Fruit fly (Drosophila melanogaster): ENCODE measurements around the gene BicC.

Gene BicC

dm6 chr2L:16041727-16042126 is at the start of gene BicC, which contains the start of gene CG45084:
Gene BicC (plus strand): TSS chr2L:16042047.
Gene CG45084 (plus strand): TSS chr2L:16042047.
- TF ChIP-seq CTCF (optimal IDR thresholded peaks at IDR 0.05) = no peak

DNA sequence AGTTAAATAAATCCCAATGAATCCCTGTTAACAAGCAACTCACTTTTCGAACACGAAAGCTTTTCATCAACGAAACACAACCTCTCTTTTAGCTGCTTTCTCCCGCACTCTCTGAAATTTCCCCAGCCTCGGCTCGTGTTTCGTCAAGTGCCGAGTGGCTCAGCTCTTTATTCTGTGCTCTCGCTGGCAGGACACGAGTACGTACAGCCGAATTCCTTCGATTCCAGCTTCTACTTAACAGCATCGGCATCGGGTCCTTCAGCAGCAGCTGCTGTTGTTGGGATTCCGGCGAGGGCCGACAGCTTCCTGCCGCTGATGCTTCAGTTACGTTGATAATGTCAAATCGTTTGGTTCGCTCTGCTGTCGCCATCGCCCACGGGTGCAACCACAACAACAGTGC is 41.6 kb upstream of the BicC start, which contains the start of gene beat-Ic:
Gene beat-Ic, plus strand, starts transcription at position 93 of the 400 bp plus-strand sequence.
- TF ChIP-seq CTCF (optimal IDR thresholded peaks at IDR 0.05) = no peak
- TF ChIP-seq CG8478 (optimal IDR thresholded peaks at IDR 0.05) = no peak

dm6 chr2L:16003541-16003940 is 38.3 kb upstream of the BicC start, which contains the start of gene CG34167:
Gene CG34167 (minus strand): TSS chr2L:16003641.
- TF ChIP-seq CG8478 (optimal IDR thresholded peaks at IDR 0.05) (no peak), CTCF (optimal IDR thresholded peaks at IDR 0.05) (no peak)

DNA sequence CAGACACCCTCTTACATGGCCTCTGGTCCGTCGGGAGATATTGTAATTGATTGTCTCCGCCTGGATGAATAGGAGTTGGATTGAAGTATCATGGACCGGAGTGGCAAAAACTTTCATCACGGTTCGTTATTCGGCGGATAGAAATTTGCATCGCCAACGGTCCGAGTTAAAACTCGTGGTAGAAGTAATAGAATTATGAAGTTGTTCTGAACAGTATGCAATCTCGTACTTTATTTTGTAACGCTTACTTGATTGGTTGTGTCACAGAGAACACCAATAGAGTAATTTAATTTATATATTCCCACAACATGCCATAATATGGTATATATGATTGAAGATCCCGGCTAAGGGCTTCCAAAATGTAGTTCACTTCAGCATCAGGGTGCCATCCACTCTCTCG is 37.8 kb upstream of the BicC start, which contains the start of the genes CG13245 and CG43816:
Gene CG13245, plus strand, starts transcription at position 301 of the 400 bp plus-strand sequence.
Gene CG43816, plus strand, starts transcription at position 301 of the 400 bp plus-strand sequence.
- TF ChIP-seq CTCF (optimal IDR thresholded peaks at IDR 0.05) (no peak), CG8478 (optimal IDR thresholded peaks at IDR 0.05) (no peak)

dm6 chr2L:16006179-16006578 is 35.7 kb upstream of the BicC start, which contains the start of gene CG31820:
Gene CG31820 (minus strand): TSS chr2L:16006279.
- TF ChIP-seq CTCF (optimal IDR thresholded peaks at IDR 0.05) (no peak), CG8478 (optimal IDR thresholded peaks at IDR 0.05) (no peak)

DNA sequence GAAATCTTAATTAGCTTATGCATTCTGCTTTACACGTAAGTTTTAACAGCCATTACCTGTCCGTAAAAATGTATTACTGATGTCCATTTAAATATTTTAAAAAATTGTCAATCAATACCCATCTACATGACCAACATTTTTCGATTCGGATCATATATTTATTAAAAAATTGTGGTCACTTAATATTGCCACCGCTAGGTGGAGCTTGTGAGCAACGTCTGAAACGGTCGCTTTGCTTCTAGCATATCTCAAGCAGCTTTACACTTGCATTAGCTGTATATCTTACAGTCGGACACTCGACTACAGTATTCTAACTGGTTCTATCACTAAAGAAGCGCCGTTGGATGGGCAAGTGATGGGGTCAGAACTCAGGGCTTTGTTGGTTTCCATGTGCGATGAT is 15.2 kb upstream of the BicC start:
- TF ChIP-seq CG8478 (optimal IDR thresholded peaks at IDR 0.05) (no peak), CTCF (optimal IDR thresholded peaks at IDR 0.05) (peak; percentile 17 to 59)

DNA sequence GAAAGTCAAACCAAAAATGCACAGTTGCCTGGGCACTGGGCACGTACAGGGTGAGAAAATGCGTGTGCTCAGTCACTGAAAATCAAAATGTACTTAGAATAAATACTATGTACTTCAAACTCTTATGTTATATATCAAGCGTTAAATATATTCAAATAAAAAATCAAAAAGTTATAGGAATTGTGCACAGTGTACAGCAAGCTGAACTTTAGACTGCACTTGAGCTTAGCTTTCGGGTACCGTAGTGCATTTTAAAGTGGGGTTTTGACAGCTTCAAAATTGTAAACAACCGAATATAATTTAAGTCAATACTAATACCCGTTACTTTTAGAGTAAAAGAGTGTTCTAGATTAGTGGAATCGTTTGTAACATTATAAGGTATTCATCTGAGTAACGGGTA is 1.6 kb upstream of the BicC start:
- TF ChIP-seq CG8478 (optimal IDR thresholded peaks at IDR 0.05) (no peak), CTCF (optimal IDR thresholded peaks at IDR 0.05) (no peak)

dm6 chr2L:16042385-16043071 is 681 bp downstream of the BicC start:
- TF ChIP-seq CTCF (optimal IDR thresholded peaks at IDR 0.05) = no peak
- TF ChIP-seq CG8478 (optimal IDR thresholded peaks at IDR 0.05) = no peak

DNA sequence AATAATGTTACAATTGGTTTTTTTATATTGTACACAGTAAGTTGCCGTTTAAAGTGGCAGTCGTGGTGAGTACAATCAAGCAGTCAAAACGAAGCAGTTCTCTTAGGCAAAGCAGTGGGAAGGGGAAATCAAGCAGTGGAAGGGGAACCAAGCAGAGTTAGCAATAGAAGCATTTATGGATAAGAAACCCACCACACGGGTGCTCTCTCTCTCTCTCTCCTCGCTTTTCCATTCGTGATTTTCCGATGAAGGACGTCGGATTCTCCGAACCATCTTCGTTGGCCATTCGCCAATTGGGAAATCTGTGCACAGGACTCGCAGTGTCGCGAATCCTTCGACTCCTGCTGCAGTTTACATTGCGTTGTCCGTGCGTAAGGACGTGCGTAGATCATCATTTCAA is 7.8 kb downstream of the BicC start, which contains the start of gene beat-Ia:
Gene beat-Ia, plus strand, starts transcription at position 319 of the 400 bp plus-strand sequence.
- TF ChIP-seq CTCF (optimal IDR thresholded peaks at IDR 0.05) (peak in 1 of 2 experiments; percentile 46), CG8478 (optimal IDR thresholded peaks at IDR 0.05) (no peak)

DNA sequence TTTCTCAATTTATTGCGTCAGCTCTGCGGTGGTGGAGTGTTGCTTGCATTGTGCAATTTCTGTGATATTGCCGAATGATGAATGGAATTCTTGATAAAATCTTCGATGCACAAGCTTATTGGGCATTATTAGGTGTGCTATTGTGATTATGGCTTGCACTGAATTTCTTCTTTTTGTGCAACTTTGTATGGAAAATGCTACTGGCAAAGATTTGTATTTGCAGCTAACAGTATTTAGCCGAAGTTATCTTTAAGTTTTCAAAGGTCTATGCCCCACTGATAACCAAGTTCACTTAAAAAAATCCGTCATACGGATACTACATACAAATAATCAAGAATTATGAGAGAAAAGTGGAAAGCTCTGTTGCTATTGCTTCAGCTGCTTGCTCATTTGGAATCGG is 52.9 kb downstream of the BicC start, which contains the start of gene CG4891:
Gene CG4891, plus strand, starts transcription at position 301 of the 400 bp plus-strand sequence.
- TF ChIP-seq CG8478 (optimal IDR thresholded peaks at IDR 0.05) (no peak), CTCF (optimal IDR thresholded peaks at IDR 0.05) (no peak)
